Fruit fly (Drosophila melanogaster) whole organism: Measurements from ENCODE around the gene bnk.

Source experiments
- CG8478 ChIP-seq: fragments of >200 bp; optimal IDR thresholded peaks from 2 replicates; lab custom pipeline; 2018; ENCODE audit warnings: inconsistent platforms
- Dll ChIP-seq: fragments of >200 bp; optimal IDR thresholded peaks from 2 replicates; lab custom pipeline; 2017
- EcR ChIP-seq, 2 experiments: fragments of >200 bp; optimal IDR thresholded peaks; 2 replicates each; lab custom pipeline; 2017; ENCODE audit warnings: missing biosample characterization in 2 of 2, missing genetic modification characterization in 2 of 2, missing genetic modification reagents in 2 of 2
- pan ChIP-seq: fragments of >200 bp; optimal IDR thresholded peaks from 2 replicates; lab custom pipeline; 2017
- psq ChIP-seq: fragments of >200 bp; optimal IDR thresholded peaks from 2 replicates; lab custom pipeline; 2017
- usp ChIP-seq: fragments of >200 bp; optimal IDR thresholded peaks from 2 replicates; lab custom pipeline; 2017; ENCODE audit warnings: missing biosample characterization, missing genetic modification characterization, mixed read lengths

dm6 chr3R:31243079-31243668 is 50.0 kb downstream of the bnk start:
- TF ChIP-seq usp (GFP tag; lab: Kevin White, UChicago) (no peak), CG8478 (lab: Kevin White, UChicago) (no peak), pan (lab: Kevin White, UChicago) (no peak), psq (lab: Kevin White, UChicago) (no peak), EcR (GFP tag; optimal IDR thresholded peaks at IDR 0.05; lab: Kevin White, UChicago) (no peak), Dll (lab: Kevin White, UChicago) (no peak)
